Fruit fly (Drosophila melanogaster) whole organism, embryonic: ENCODE results near the gene caps.
A peak's percentile ranks its signal among the peaks of the same experiment; 100 is the strongest.

ENCODE experiments used
- Atf-2 ChIP-seq: fragments of 200-800 bp; sonication (Bioruptor generic); optimal IDR thresholded peaks from 2 replicates; lab custom pipeline; 2016; ENCODE audit warnings: missing biosample characterization, missing genetic modification characterization
- Bgb ChIP-seq: fragments of 200-800 bp; sonication (Bioruptor generic); IDR thresholded peaks from 2 replicates; pipeline ENCODE4 v1.3.6; 2022; ENCODE audit warnings: missing biosample characterization, missing genetic modification characterization; ENCODE audit not compliant: partially characterized antibody
- CG12155 ChIP-seq: fragments of 200-800 bp; sonication (Bioruptor generic); optimal IDR thresholded peaks from 3 replicates; lab custom pipeline; 2016; ENCODE audit warnings: missing biosample characterization, missing genetic modification characterization
- CG13296 ChIP-seq: fragments of 200-800 bp; sonication (Bioruptor generic); optimal IDR thresholded peaks from 3 replicates; lab custom pipeline; 2018; ENCODE audit warnings: missing biosample characterization, mild to moderate bottlenecking, missing genetic modification characterization
- CG14710 ChIP-seq: fragments of 200-800 bp; sonication (Bioruptor generic); optimal IDR thresholded peaks from 3 replicates; lab custom pipeline; 2019; ENCODE audit warnings: missing biosample characterization, mild to moderate bottlenecking, missing genetic modification characterization, moderate library complexity
- CG1603 ChIP-seq: fragments of 200-800 bp; sonication (Bioruptor generic); optimal IDR thresholded peaks from 2 replicates; lab custom pipeline; 2019; ENCODE audit warnings: missing biosample characterization, mild to moderate bottlenecking, missing genetic modification characterization, moderate library complexity
- CG16815 ChIP-seq: fragments of 200-800 bp; sonication (Bioruptor generic); optimal IDR thresholded peaks from 3 replicates; lab custom pipeline; 2017; ENCODE audit warnings: missing biosample characterization, mild to moderate bottlenecking, missing genetic modification characterization
- CG17328 ChIP-seq: fragments of 200-800 bp; sonication (Bioruptor generic); IDR thresholded peaks from 2 replicates; pipeline ENCODE4 v1.3.6; 2022; ENCODE audit warnings: missing biosample characterization, missing genetic modification characterization
- CG17802 ChIP-seq: fragments of 200-800 bp; sonication (Bioruptor generic); optimal IDR thresholded peaks from 2 replicates; lab custom pipeline; 2018; ENCODE audit warnings: missing biosample characterization, mild to moderate bottlenecking, missing genetic modification characterization, moderate library complexity
- CG2120 ChIP-seq: fragments of 200-800 bp; sonication (Bioruptor generic); optimal IDR thresholded peaks from 3 replicates; lab custom pipeline; 2016; ENCODE audit warnings: missing biosample characterization, missing genetic modification characterization
- CG32532 ChIP-seq: fragments of 200-800 bp; sonication (Bioruptor generic); IDR thresholded peaks from 2 replicates; pipeline ENCODE4 v1.3.6; 2022; ENCODE audit warnings: missing biosample characterization, missing genetic modification characterization
- CG33557 ChIP-seq: fragments of 200-800 bp; sonication (Bioruptor generic); optimal IDR thresholded peaks from 2 replicates; lab custom pipeline; 2019; ENCODE audit warnings: missing biosample characterization, mild to moderate bottlenecking, missing genetic modification characterization, moderate library complexity
- CG3995 ChIP-seq: fragments of 200-800 bp; sonication (Bioruptor generic); optimal IDR thresholded peaks from 3 replicates; lab custom pipeline; 2016; ENCODE audit warnings: missing biosample characterization, missing genetic modification characterization
- CG43689 ChIP-seq: fragments of 200-800 bp; sonication (Bioruptor generic); IDR thresholded peaks from 2 replicates; pipeline ENCODE4 v1.3.6; 2022; ENCODE audit warnings: missing biosample characterization, missing genetic modification characterization
- CG6765 ChIP-seq: fragments of 200-800 bp; sonication (Bioruptor generic); optimal IDR thresholded peaks from 3 replicates; lab custom pipeline; 2017; ENCODE audit warnings: missing biosample characterization, mild to moderate bottlenecking, missing genetic modification characterization
- CG6791 ChIP-seq: fragments of 200-800 bp; sonication (Bioruptor generic); IDR thresholded peaks from 3 replicates; pipeline ENCODE4 v1.3.6; 2022; ENCODE audit warnings: missing biosample characterization, missing genetic modification characterization; ENCODE audit not compliant: partially characterized antibody
- CG6813 ChIP-seq: fragments of 200-800 bp; sonication (Bioruptor generic); optimal IDR thresholded peaks from 2 replicates; lab custom pipeline; 2017; ENCODE audit warnings: missing biosample characterization, missing genetic modification characterization, mild to moderate bottlenecking, moderate library complexity, missing genetic modification reagents
- CG8944 ChIP-seq: fragments of 200-800 bp; sonication (Bioruptor generic); optimal IDR thresholded peaks from 3 replicates; lab custom pipeline; 2016; ENCODE audit warnings: missing biosample characterization, missing genetic modification characterization
- Chrac-16 ChIP-seq: fragments of 200-800 bp; sonication (Bioruptor generic); optimal IDR thresholded peaks from 3 replicates; lab custom pipeline; 2016; ENCODE audit warnings: missing biosample characterization, missing genetic modification characterization
- Dip2 ChIP-seq: fragments of 200-800 bp; sonication (Bioruptor generic); IDR thresholded peaks from 2 replicates; pipeline ENCODE4 v1.3.6; 2022; ENCODE audit warnings: missing biosample characterization, missing genetic modification characterization
- ERR ChIP-seq: fragments of 200-800 bp; sonication (Bioruptor generic); optimal IDR thresholded peaks from 2 replicates; lab custom pipeline; 2016; ENCODE audit warnings: missing biosample characterization, missing genetic modification characterization
- H2.0 ChIP-seq: fragments of 200-800 bp; sonication (Bioruptor generic); IDR thresholded peaks from 2 replicates; pipeline ENCODE4 v1.3.6; 2022; ENCODE audit warnings: missing biosample characterization, missing genetic modification characterization
- Med ChIP-seq: fragments of 200-800 bp; sonication (Bioruptor generic); peaks from one replicate; lab custom pipeline; 2016; ENCODE audit warnings: missing biosample characterization, missing genetic modification characterization, mild to moderate bottlenecking, inconsistent platforms, moderate library complexity
- Opbp ChIP-seq: fragments of 200-800 bp; sonication (Bioruptor generic); IDR thresholded peaks from 3 replicates; pipeline ENCODE4 v1.3.6; 2022; ENCODE audit warnings: missing biosample characterization, missing genetic modification characterization; ENCODE audit not compliant: partially characterized antibody
- Scr ChIP-seq: fragments of 200-800 bp; sonication (Bioruptor generic); IDR thresholded peaks from 2 replicates; pipeline ENCODE4 v1.3.6; 2022; ENCODE audit warnings: missing biosample characterization, missing genetic modification characterization; ENCODE audit not compliant: partially characterized antibody
- Trl ChIP-seq, 3 experiments: fragments of >200 bp in 2 of 3; fragments of 200-800 bp in 1 of 3; sonication (Bioruptor generic) in 1 of 3; optimal IDR thresholded peaks; 2 replicates in 1 of 3; 3 replicates in 2 of 3; lab custom pipeline; 2016 to 2017; ENCODE audit warnings: missing biosample characterization in 1 of 3, missing genetic modification characterization in 1 of 3
- ase ChIP-seq: fragments of 200-800 bp; sonication (Bioruptor generic); IDR thresholded peaks from 3 replicates; pipeline ENCODE4 v1.3.6; 2022; ENCODE audit warnings: missing biosample characterization, missing genetic modification characterization
- bsh ChIP-seq, 2 experiments: fragments of 200-800 bp; sonication (Bioruptor generic); optimal IDR thresholded peaks; 2 replicates each; lab custom pipeline; 2017 to 2018; ENCODE audit warnings: mild to moderate bottlenecking in 2 of 2, missing biosample characterization in 2 of 2, missing genetic modification characterization in 2 of 2, moderate library complexity in 1 of 2
- cg ChIP-seq: fragments of 200-800 bp; sonication (Bioruptor generic); optimal IDR thresholded peaks from 3 replicates; lab custom pipeline; 2019; ENCODE audit warnings: missing biosample characterization, mild to moderate bottlenecking, missing genetic modification characterization, moderate library complexity
- crp ChIP-seq, 2 experiments: fragments of 200-800 bp; sonication (Bioruptor generic); optimal IDR thresholded peaks; 2 replicates in 1 of 2; 3 replicates in 1 of 2; lab custom pipeline; 2017; ENCODE audit warnings: missing biosample characterization in 2 of 2, missing genetic modification characterization in 2 of 2, mild to moderate bottlenecking in 1 of 2, moderate library complexity in 1 of 2
- gcm2 ChIP-seq: fragments of 200-800 bp; sonication (Bioruptor generic); optimal IDR thresholded peaks from 2 replicates; lab custom pipeline; 2016; ENCODE audit warnings: missing biosample characterization, missing genetic modification characterization
- gem ChIP-seq: fragments of 200-800 bp; sonication (Bioruptor generic); optimal IDR thresholded peaks from 2 replicates; lab custom pipeline; 2019; ENCODE audit warnings: missing biosample characterization, mild to moderate bottlenecking, missing genetic modification characterization, moderate library complexity
- grau ChIP-seq: fragments of 200-800 bp; optimal IDR thresholded peaks from 3 replicates; lab custom pipeline; 2019; ENCODE audit warnings: missing biosample characterization, mild to moderate bottlenecking, missing genetic modification characterization, moderate library complexity
- hkb ChIP-seq, 2 experiments: fragments of 200-800 bp in 1 of 2; fragments of >200 bp in 1 of 2; sonication (Bioruptor generic) in 1 of 2; IDR thresholded peaks in 1 of 2; optimal IDR thresholded peaks in 1 of 2; 2 replicates each; pipeline versions ENCODE4 v1.3.6 to Lab custom; 2017 to 2022; ENCODE audit warnings: missing biosample characterization in 1 of 2, missing genetic modification characterization in 1 of 2
- insv ChIP-seq, 2 experiments: fragments of 200-800 bp; sonication (Bioruptor generic); optimal IDR thresholded peaks; 3 replicates each; lab custom pipeline; 2016 to 2018; ENCODE audit warnings: missing biosample characterization in 2 of 2, missing genetic modification characterization in 2 of 2
- jumu ChIP-seq: fragments of 200-800 bp; sonication (Bioruptor generic); optimal IDR thresholded peaks from 3 replicates; lab custom pipeline; 2016; ENCODE audit warnings: missing biosample characterization, missing genetic modification characterization
- kni ChIP-seq: fragments of 200-800 bp; sonication (Bioruptor generic); optimal IDR thresholded peaks from 3 replicates; lab custom pipeline; 2017; ENCODE audit warnings: mild to moderate bottlenecking, missing biosample characterization, missing genetic modification reagents, missing genetic modification characterization
- maf-S ChIP-seq: fragments of 200-800 bp; sonication (Bioruptor generic); optimal IDR thresholded peaks from 2 replicates; lab custom pipeline; 2016; ENCODE audit warnings: missing biosample characterization, missing genetic modification characterization
- onecut ChIP-seq: fragments of 200-800 bp; sonication (Bioruptor generic); IDR thresholded peaks from 2 replicates; pipeline ENCODE4 v1.3.6; 2022; ENCODE audit warnings: missing biosample characterization, missing genetic modification characterization
- phol ChIP-seq: fragments of 200-800 bp; sonication (Bioruptor generic); optimal IDR thresholded peaks from 3 replicates; lab custom pipeline; 2018; ENCODE audit warnings: missing biosample characterization, mild to moderate bottlenecking, missing genetic modification characterization, moderate library complexity
- ranshi ChIP-seq: fragments of 200-800 bp; sonication (Bioruptor generic); IDR thresholded peaks from 2 replicates; pipeline ENCODE4 v1.3.6; 2022; ENCODE audit warnings: missing biosample characterization, missing genetic modification characterization
- ro ChIP-seq: fragments of 200-800 bp; sonication (Bioruptor generic); IDR thresholded peaks from 2 replicates; pipeline ENCODE4 v1.3.6; 2022; ENCODE audit warnings: missing biosample characterization, missing genetic modification characterization
- scrt ChIP-seq: fragments of 200-800 bp; sonication (Bioruptor generic); optimal IDR thresholded peaks from 2 replicates; lab custom pipeline; 2018; ENCODE audit warnings: missing biosample characterization, mild to moderate bottlenecking, missing genetic modification characterization, moderate library complexity
- stwl ChIP-seq: fragments of 200-800 bp; sonication (Bioruptor generic); optimal IDR thresholded peaks from 3 replicates; lab custom pipeline; 2018; ENCODE audit warnings: missing biosample characterization, mild to moderate bottlenecking, missing genetic modification characterization, moderate library complexity
- z ChIP-seq: fragments of 200-800 bp; sonication (Bioruptor generic); IDR thresholded peaks from 3 replicates; pipeline ENCODE4 v1.3.6; 2022; ENCODE audit warnings: missing biosample characterization, missing genetic modification characterization
- zen ChIP-seq: fragments of 200-800 bp; sonication (Bioruptor generic); optimal IDR thresholded peaks from 3 replicates; lab custom pipeline; 2018; ENCODE audit warnings: missing biosample characterization, mild to moderate bottlenecking, missing genetic modification characterization, moderate library complexity

caps gene

DNA sequence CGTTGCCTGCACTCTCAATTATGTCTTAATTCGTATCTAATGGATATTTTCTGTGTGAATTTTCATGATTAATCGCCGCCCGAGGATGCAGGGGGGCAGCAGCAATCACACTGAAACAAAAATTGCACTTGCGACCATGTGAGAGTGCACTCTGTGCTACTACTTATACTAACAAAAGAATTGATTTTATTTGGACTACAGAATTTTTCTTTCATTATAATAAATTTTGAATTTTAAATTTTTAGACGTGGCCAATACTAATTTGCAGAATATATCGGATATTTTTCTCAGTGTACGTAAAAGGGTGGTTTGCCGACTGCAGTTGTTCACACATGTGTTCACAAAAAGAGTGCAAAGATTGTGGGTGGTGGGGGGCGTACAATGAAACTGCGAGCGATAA, 1.6 kb upstream of the caps start (continued):
- TF ChIP-seq H2.0 (GFP tag; lab: Robert Waterston, UW) (no peak), phol (peak; percentile 59), Opbp (GFP tag; lab: Robert Waterston, UW) (no peak), CG1603 (peak; percentile 5), CG6813 (GFP tag; lab: Kevin White, UChicago) (no peak), Bgb (no peak)
- TF ChIP-seq, all 482 proteins: peak for 40

DNA sequence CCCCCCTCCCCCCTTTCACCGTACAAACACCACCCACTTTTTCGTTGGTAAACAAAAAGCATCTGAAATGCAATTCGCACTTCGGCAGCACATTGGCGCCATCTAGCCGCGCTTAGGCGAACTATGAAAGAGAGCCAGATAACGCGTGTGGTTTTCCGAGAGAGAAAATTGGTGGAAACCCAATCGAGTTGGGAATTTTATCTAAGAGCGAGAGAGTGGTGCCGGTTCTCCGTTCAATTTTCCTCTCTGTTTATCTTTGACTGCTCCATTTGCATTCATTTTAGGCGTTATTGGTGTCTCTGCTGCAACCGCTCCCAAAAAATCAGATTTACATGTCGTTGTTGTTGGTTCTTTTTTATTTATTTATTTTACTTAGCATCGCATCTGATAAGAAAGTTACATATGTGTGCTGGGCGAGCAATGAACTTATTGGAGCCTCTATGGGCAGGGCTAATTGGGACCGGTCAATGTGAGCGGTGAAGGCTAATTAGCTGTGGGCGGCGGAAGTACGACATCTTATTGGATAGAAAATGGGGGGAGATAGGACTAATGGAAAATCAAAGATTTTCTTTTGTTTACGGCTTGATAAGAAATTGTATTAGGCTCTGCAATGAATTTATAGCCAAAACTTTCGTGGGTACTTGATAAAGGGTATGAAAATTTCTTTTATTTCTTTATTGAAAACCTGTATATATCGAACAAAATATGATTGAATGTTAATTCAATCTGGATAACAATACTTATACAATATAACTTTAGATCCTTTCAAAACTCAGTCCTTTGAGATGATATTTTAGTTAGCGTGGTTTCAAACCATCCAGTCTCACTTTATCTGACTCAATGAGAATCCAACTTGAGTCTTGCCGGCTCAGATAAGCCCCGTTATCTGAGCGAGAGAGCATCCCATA, 644 bp upstream of the caps start:
- TF ChIP-seq kni (peak; percentile 90), CG8944 (GFP tag; lab: Kevin White, UChicago) (no peak), gcm2 (GFP tag; lab: Kevin White, UChicago) (no peak), CG12155 (GFP tag; lab: Kevin White, UChicago) (no peak), ro (GFP tag; lab: Robert Waterston, UW) (no peak), CG14710 (tag; lab: Kevin White, UChicago) (no peak), CG6765 (GFP tag; lab: Kevin White, UChicago) (no peak), cg (GFP tag; lab: Kevin White, UChicago) (peak; percentile 18), CG33557 (GFP tag; lab: Kevin White, UChicago) (no peak), Trl (optimal IDR thresholded peaks at IDR 0.05; lab: Kevin White, UChicago) (peak; percentile 78 to 93), Trl (GFP tag; optimal IDR thresholded peaks at IDR 0.05; lab: Kevin White, UChicago) (no peak), CG17328 (GFP tag; lab: Robert Waterston, UW) (no peak), scrt (GFP tag; lab: Kevin White, UChicago) (no peak), CG2120 (GFP tag; lab: Kevin White, UChicago) (no peak), crp (GFP tag; optimal IDR thresholded peaks at IDR 0.05; lab: Kevin White, UChicago) (no peak), jumu (GFP tag; lab: Kevin White, UChicago) (no peak), CG16815 (no peak), CG6791 (GFP tag; lab: Robert Waterston, UW) (peak; percentile 44; the same call in 1 of the 3 replicates), ranshi (GFP tag; lab: Robert Waterston, UW) (no peak), onecut (no peak), grau (tag; lab: Kevin White, UChicago) (no peak), CG3995 (GFP tag; lab: Kevin White, UChicago) (no peak), gem (tag; lab: Kevin White, UChicago) (no peak), Med (peak; percentile 6), maf-S (no peak), Dip2 (GFP tag; lab: Robert Waterston, UW) (no peak), CG13296 (GFP tag; lab: Kevin White, UChicago) (no peak), zen (peak; percentile 44), ase (GFP tag; lab: Robert Waterston, UW) (no peak), CG43689 (GFP tag; lab: Robert Waterston, UW) (no peak), Scr (0 out of 2 replicates have a peak, but pooled peaks have one; percentile 6), ERR (GFP tag; lab: Kevin White, UChicago) (no peak), Atf-2 (GFP tag; lab: Kevin White, UChicago) (no peak), stwl (tag; lab: Kevin White, UChicago) (peak; percentile 20), CG17802 (no peak), insv (GFP tag; optimal IDR thresholded peaks at IDR 0.05; lab: Kevin White, UChicago) (peak; percentile 81 to 99), hkb (optimal IDR thresholded peaks at IDR 0.05; lab: Kevin White, UChicago) (no peak), hkb (GFP tag; IDR thresholded peaks at IDR 0.05; lab: Robert Waterston, UW) (0 out of 2 replicates have a peak, but pooled peaks have one; percentile 18), bsh (GFP tag; optimal IDR thresholded peaks at IDR 0.05; lab: Kevin White, UChicago) (peak in 1 of 2 experiments; percentile 9), Chrac-16 (GFP tag; lab: Kevin White, UChicago) (peak; percentile 10), z (GFP tag; lab: Robert Waterston, UW) (peak; percentile 98), CG32532 (GFP tag; lab: Robert Waterston, UW) (peak; percentile 46; the same call in 1 of the 2 replicates)
